Fruit fly (Drosophila melanogaster) whole organism, embryonic: Measurements from ENCODE around the gene iav.

Experiments
- Bteb2 ChIP-seq: fragments of 200-800 bp; sonication (Bioruptor generic); optimal IDR thresholded peaks from 2 replicates; lab custom pipeline; 2016; ENCODE audit warnings: missing biosample characterization, missing genetic modification characterization
- CG10267 ChIP-seq: fragments of 200-800 bp; sonication (Bioruptor generic); optimal IDR thresholded peaks from 2 replicates; lab custom pipeline; 2018; ENCODE audit warnings: missing biosample characterization, mild to moderate bottlenecking, missing genetic modification characterization, moderate library complexity
- CG10462 ChIP-seq: fragments of 200-800 bp; sonication (Bioruptor generic); optimal IDR thresholded peaks from 2 replicates; lab custom pipeline; 2016; ENCODE audit warnings: missing biosample characterization, missing genetic modification characterization
- CG10959 ChIP-seq: fragments of 200-800 bp; sonication (Bioruptor generic); IDR thresholded peaks from 2 replicates; pipeline ENCODE4 v1.3.6; 2022; ENCODE audit warnings: missing biosample characterization, missing genetic modification characterization
- CG11247 ChIP-seq: fragments of 200-800 bp; sonication (Bioruptor generic); IDR thresholded peaks from 2 replicates; pipeline ENCODE4 v1.3.6; 2022; ENCODE audit warnings: missing biosample characterization, missing genetic modification characterization
- CG11695 ChIP-seq: fragments of 200-800 bp; sonication (Bioruptor generic); IDR thresholded peaks from 3 replicates; pipeline ENCODE4 v1.3.6; 2022; ENCODE audit warnings: missing biosample characterization, missing genetic modification characterization
- CG12236 ChIP-seq: fragments of 200-800 bp; sonication (Bioruptor generic); optimal IDR thresholded peaks from 2 replicates; lab custom pipeline; 2016; ENCODE audit warnings: missing biosample characterization, missing genetic modification characterization
- CG13424 ChIP-seq: fragments of 200-800 bp; sonication (Bioruptor generic); optimal IDR thresholded peaks from 2 replicates; lab custom pipeline; 2019; ENCODE audit warnings: missing biosample characterization, mild to moderate bottlenecking, missing genetic modification characterization, moderate library complexity
- CG17328 ChIP-seq: fragments of 200-800 bp; sonication (Bioruptor generic); IDR thresholded peaks from 2 replicates; pipeline ENCODE4 v1.3.6; 2022; ENCODE audit warnings: missing biosample characterization, missing genetic modification characterization
- CG17612 ChIP-seq: fragments of 200-800 bp; sonication (Bioruptor generic); IDR thresholded peaks from 2 replicates; pipeline ENCODE4 v1.3.6; 2022; ENCODE audit warnings: missing biosample characterization, missing genetic modification characterization
- CG17912 ChIP-seq: fragments of 200-800 bp; sonication (Bioruptor generic); optimal IDR thresholded peaks from 2 replicates; lab custom pipeline; 2018; ENCODE audit warnings: missing biosample characterization, mild to moderate bottlenecking, missing genetic modification characterization
- CG18619 ChIP-seq: fragments of 200-800 bp; sonication (Bioruptor generic); optimal IDR thresholded peaks from 3 replicates; lab custom pipeline; 2017; ENCODE audit warnings: missing biosample characterization, mild to moderate bottlenecking, missing genetic modification characterization
- CG18764 ChIP-seq: fragments of 200-800 bp; sonication (Bioruptor generic); optimal IDR thresholded peaks from 3 replicates; lab custom pipeline; 2016; ENCODE audit warnings: missing biosample characterization, missing genetic modification characterization
- CG30403 ChIP-seq: fragments of 200-800 bp; sonication (Bioruptor generic); optimal IDR thresholded peaks from 3 replicates; lab custom pipeline; 2016; ENCODE audit warnings: missing biosample characterization, missing genetic modification characterization
- CG3065 ChIP-seq: fragments of 200-800 bp; sonication (Bioruptor generic); optimal IDR thresholded peaks from 2 replicates; lab custom pipeline; 2016; ENCODE audit warnings: missing biosample characterization, missing genetic modification characterization
- CG34376 ChIP-seq: fragments of 200-800 bp; sonication (Bioruptor generic); optimal IDR thresholded peaks from 2 replicates; lab custom pipeline; 2018; ENCODE audit warnings: missing biosample characterization, mild to moderate bottlenecking, missing genetic modification characterization
- CG3726 ChIP-seq: fragments of 200-800 bp; sonication (Bioruptor generic); IDR thresholded peaks from 3 replicates; pipeline ENCODE4, ENCODE4 v1.3.6; 2022; ENCODE audit warnings: missing biosample characterization, missing genetic modification characterization
- CG3847 ChIP-seq: fragments of 200-800 bp; sonication (Bioruptor generic); IDR thresholded peaks from 2 replicates; pipeline ENCODE4 v1.3.6; 2022; ENCODE audit warnings: missing biosample characterization, missing genetic modification characterization
- CG6813 ChIP-seq: fragments of 200-800 bp; sonication (Bioruptor generic); optimal IDR thresholded peaks from 2 replicates; lab custom pipeline; 2017; ENCODE audit warnings: missing biosample characterization, missing genetic modification characterization, mild to moderate bottlenecking, moderate library complexity, missing genetic modification reagents
- CG7928 ChIP-seq: fragments of 200-800 bp; sonication (Bioruptor generic); optimal IDR thresholded peaks from 2 replicates; lab custom pipeline; 2017; ENCODE audit warnings: missing biosample characterization, mild to moderate bottlenecking, missing genetic modification characterization
- CG8478 ChIP-seq: fragments of >200 bp; optimal IDR thresholded peaks from 2 replicates; lab custom pipeline; 2018
- CG9437 ChIP-seq: fragments of 200-800 bp; sonication (Bioruptor generic); optimal IDR thresholded peaks from 2 replicates; lab custom pipeline; 2018; ENCODE audit warnings: missing biosample characterization, mild to moderate bottlenecking, missing genetic modification characterization
- CG9609 ChIP-seq: fragments of 200-800 bp; sonication (Bioruptor generic); optimal IDR thresholded peaks from 3 replicates; lab custom pipeline; 2016; ENCODE audit warnings: missing biosample characterization, missing genetic modification characterization
- CG9876 ChIP-seq: fragments of 200-800 bp; sonication (Bioruptor generic); optimal IDR thresholded peaks from 2 replicates; lab custom pipeline; 2016; ENCODE audit warnings: missing biosample characterization, missing genetic modification characterization
- Drgx ChIP-seq: fragments of 200-800 bp; sonication (Bioruptor generic); IDR thresholded peaks from 2 replicates; pipeline ENCODE4 v1.3.6; 2022; ENCODE audit warnings: missing biosample characterization, missing genetic modification characterization
- HLH4C ChIP-seq: fragments of 200-800 bp; sonication (Bioruptor generic); IDR thresholded peaks from 3 replicates; pipeline ENCODE4 v1.3.6; 2022; ENCODE audit warnings: missing biosample characterization, missing genetic modification characterization; ENCODE audit not compliant: partially characterized antibody
- HmgZ ChIP-seq: fragments of 200-800 bp; sonication (Bioruptor generic); optimal IDR thresholded peaks from 2 replicates; lab custom pipeline; 2018; ENCODE audit warnings: missing biosample characterization, mild to moderate bottlenecking, missing genetic modification characterization
- MESR4 ChIP-seq: fragments of 200-800 bp; sonication (Bioruptor generic); optimal IDR thresholded peaks from 2 replicates; lab custom pipeline; 2018; ENCODE audit warnings: missing biosample characterization, mild to moderate bottlenecking, missing genetic modification characterization, moderate library complexity
- Neu2 ChIP-seq: fragments of 200-800 bp; sonication (Bioruptor generic); optimal IDR thresholded peaks from 3 replicates; lab custom pipeline; 2016; ENCODE audit warnings: missing biosample characterization, missing genetic modification characterization, borderline replicate concordance
- NfI ChIP-seq: fragments of 200-800 bp; sonication (Bioruptor generic); optimal IDR thresholded peaks from 3 replicates; lab custom pipeline; 2018; ENCODE audit warnings: missing biosample characterization, mild to moderate bottlenecking, missing genetic modification characterization, moderate library complexity
- Six4 ChIP-seq: fragments of 200-800 bp; sonication (Bioruptor generic); optimal IDR thresholded peaks from 2 replicates; lab custom pipeline; 2016; ENCODE audit warnings: missing biosample characterization, missing genetic modification characterization
- Stat92E ChIP-seq, 3 experiments: fragments of >200 bp in 2 of 3; fragments of 200-800 bp in 1 of 3; sonication (Bioruptor generic) in 1 of 3; optimal IDR thresholded peaks; 2 replicates each; lab custom pipeline; 2017 to 2019; ENCODE audit warnings: missing biosample characterization in 3 of 3, missing genetic modification characterization in 3 of 3, mild to moderate bottlenecking in 1 of 3, moderate library complexity in 1 of 3
- al ChIP-seq: fragments of 200-800 bp; sonication (Bioruptor generic); IDR thresholded peaks from 2 replicates; pipeline ENCODE4 v1.3.6; 2022; ENCODE audit warnings: missing biosample characterization, missing genetic modification characterization
- aop ChIP-seq: fragments of 200-800 bp; sonication (Bioruptor generic); IDR thresholded peaks from 2 replicates; pipeline ENCODE4 v1.3.6; 2022; ENCODE audit warnings: missing biosample characterization, missing genetic modification characterization
- ewg ChIP-seq: fragments of 200-800 bp; sonication (Bioruptor generic); optimal IDR thresholded peaks from 3 replicates; lab custom pipeline; 2017; ENCODE audit warnings: mild to moderate bottlenecking, missing biosample characterization, missing genetic modification reagents, missing genetic modification characterization
- exex ChIP-seq: fragments of 200-800 bp; sonication (Bioruptor generic); optimal IDR thresholded peaks from 4 replicates; lab custom pipeline; 2018; ENCODE audit warnings: missing biosample characterization, mild to moderate bottlenecking, missing genetic modification characterization, moderate library complexity
- eyg ChIP-seq: fragments of 200-800 bp; sonication (Bioruptor generic); optimal IDR thresholded peaks from 3 replicates; lab custom pipeline; 2016; ENCODE audit warnings: missing biosample characterization, missing genetic modification characterization
- fd96Cb ChIP-seq: fragments of 200-800 bp; sonication (Bioruptor generic); optimal IDR thresholded peaks from 2 replicates; lab custom pipeline; 2018; ENCODE audit warnings: missing biosample characterization, mild to moderate bottlenecking, missing genetic modification characterization, moderate library complexity
- gcm2 ChIP-seq: fragments of 200-800 bp; sonication (Bioruptor generic); optimal IDR thresholded peaks from 2 replicates; lab custom pipeline; 2016; ENCODE audit warnings: missing biosample characterization, missing genetic modification characterization
- her ChIP-seq: fragments of 200-800 bp; sonication (Bioruptor generic); optimal IDR thresholded peaks from 2 replicates; lab custom pipeline; 2016; ENCODE audit warnings: missing biosample characterization, missing genetic modification characterization
- lmd ChIP-seq: fragments of 200-800 bp; sonication (Bioruptor generic); IDR thresholded peaks from 2 replicates; pipeline ENCODE4 v1.3.6; 2022; ENCODE audit warnings: missing biosample characterization, missing genetic modification characterization
- lov ChIP-seq, 2 experiments: fragments of 200-800 bp in 1 of 2; fragments of >200 bp in 1 of 2; sonication (Bioruptor generic) in 1 of 2; IDR thresholded peaks in 1 of 2; optimal IDR thresholded peaks in 1 of 2; 2 replicates in 1 of 2; 3 replicates in 1 of 2; pipeline versions ENCODE4 v1.3.6 to Lab custom; 2017 to 2022; ENCODE audit warnings: missing biosample characterization in 1 of 2, missing genetic modification characterization in 1 of 2
- nerfin-1 ChIP-seq: fragments of 200-800 bp; sonication (Bioruptor generic); optimal IDR thresholded peaks from 3 replicates; lab custom pipeline; 2019; ENCODE audit warnings: missing biosample characterization, mild to moderate bottlenecking, missing genetic modification characterization, moderate library complexity
- shn ChIP-seq: fragments of 200-800 bp; sonication (Bioruptor generic); optimal IDR thresholded peaks from 3 replicates; lab custom pipeline; 2016; ENCODE audit warnings: missing biosample characterization, missing genetic modification characterization
- sob ChIP-seq: fragments of 200-800 bp; sonication (Bioruptor generic); IDR thresholded peaks from 2 replicates; pipeline ENCODE4 v1.3.6; 2022; ENCODE audit warnings: missing biosample characterization, missing genetic modification characterization
- tio ChIP-seq: fragments of 200-800 bp; sonication (Bioruptor generic); optimal IDR thresholded peaks from 2 replicates; lab custom pipeline; 2017; ENCODE audit warnings: missing biosample characterization, missing genetic modification characterization, inconsistent platforms
- twi ChIP-seq: fragments of 200-800 bp; optimal IDR thresholded peaks from 2 replicates; lab custom pipeline; 2019; ENCODE audit warnings: missing biosample characterization, mild to moderate bottlenecking, missing genetic modification characterization, moderate library complexity
- z ChIP-seq: fragments of 200-800 bp; sonication (Bioruptor generic); IDR thresholded peaks from 3 replicates; pipeline ENCODE4 v1.3.6; 2022; ENCODE audit warnings: missing biosample characterization, missing genetic modification characterization
- zen2 ChIP-seq: fragments of 200-800 bp; sonication (Bioruptor generic); IDR thresholded peaks from 3 replicates; pipeline ENCODE4 v1.3.6; 2022; ENCODE audit warnings: missing biosample characterization, missing genetic modification characterization; ENCODE audit not compliant: partially characterized antibody

The iav gene

DNA sequence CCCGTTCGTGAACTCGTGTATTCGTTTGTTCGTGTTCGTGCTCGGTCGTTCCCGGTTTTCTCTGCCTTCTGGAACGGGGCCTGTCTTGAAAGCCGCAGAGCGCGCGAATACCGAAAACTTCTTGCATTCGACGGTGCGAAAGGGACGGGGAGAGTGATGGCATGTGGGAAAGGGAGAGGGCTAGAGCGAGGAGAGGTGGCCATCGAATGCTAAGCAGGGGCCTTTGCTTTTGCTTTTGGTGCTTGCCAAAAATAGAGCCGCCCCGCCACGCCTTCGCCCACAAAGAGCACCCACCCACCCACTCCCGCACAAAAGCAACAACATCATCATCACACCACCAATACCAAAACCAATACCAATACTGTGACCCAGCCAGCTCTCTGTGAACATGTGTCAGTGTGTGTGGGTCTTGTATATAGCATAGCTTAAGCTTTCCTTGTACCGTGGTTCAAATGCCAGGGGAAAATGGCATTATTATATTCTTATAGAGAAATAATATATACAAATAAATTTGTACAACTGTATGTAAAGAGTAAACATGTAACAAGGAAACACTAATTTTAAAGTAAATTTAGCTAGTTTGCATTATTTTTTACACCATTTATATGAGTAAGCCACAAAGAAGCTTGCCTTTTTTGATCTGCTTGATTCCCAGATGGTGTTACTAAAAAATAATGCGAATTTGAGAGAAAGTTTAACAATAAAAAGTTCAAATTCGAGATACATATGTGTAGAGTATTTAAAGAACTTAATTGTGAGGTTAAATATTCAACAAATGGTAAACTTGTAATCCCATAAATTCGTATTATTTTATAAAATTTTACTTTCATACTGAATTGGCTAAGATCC is 53.6 kb downstream of the iav start, which contains the start of gene CG14434 (continued):
- TF ChIP-seq CG9437 (GFP tag; lab: Kevin White, UChicago) (peak; percentile 92), CG17328 (GFP tag; lab: Robert Waterston, UW) (peak; percentile 49), CG18764 (GFP tag; lab: Kevin White, UChicago) (peak; percentile 61), CG10267 (tag; lab: Kevin White, UChicago) (peak; percentile 78), nerfin-1 (tag; lab: Kevin White, UChicago) (peak; percentile 88), CG17912 (GFP tag; lab: Kevin White, UChicago) (no peak), exex (tag; lab: Kevin White, UChicago) (peak; percentile 28), CG3726 (GFP tag; lab: Robert Waterston, UW) (peak; percentile 34; the same call in 1 of the 3 replicates), z (GFP tag; lab: Robert Waterston, UW) (no peak), sob (GFP tag; lab: Robert Waterston, UW) (no peak; the same call in 1 of the 2 replicates), CG3847 (peak; percentile 52; the same call in 1 of the 2 replicates), CG10462 (GFP tag; lab: Kevin White, UChicago) (peak; percentile 70), eyg (no peak), lmd (GFP tag; lab: Robert Waterston, UW) (peak; percentile 60), aop (no peak), CG11695 (GFP tag; lab: Robert Waterston, UW) (peak; percentile 72; the same call in 2 of the 3 replicates), CG9876 (GFP tag; lab: Kevin White, UChicago) (no peak), CG17612 (GFP tag; lab: Robert Waterston, UW) (no peak), her (GFP tag; lab: Kevin White, UChicago) (no peak), CG34376 (GFP tag; lab: Kevin White, UChicago) (no peak), Six4 (GFP tag; lab: Kevin White, UChicago) (peak; percentile 77), Neu2 (no peak), HLH4C (GFP tag; lab: Robert Waterston, UW) (no peak), MESR4 (GFP tag; lab: Kevin White, UChicago) (no peak), CG10959 (GFP tag; lab: Robert Waterston, UW) (no peak), gcm2 (GFP tag; lab: Kevin White, UChicago) (no peak), CG30403 (peak; percentile 90), ewg (peak; percentile 61), Stat92E (GFP tag; optimal IDR thresholded peaks at IDR 0.05; lab: Kevin White, UChicago) (no peak), CG12236 (GFP tag; lab: Kevin White, UChicago) (peak; percentile 34), twi (tag; lab: Kevin White, UChicago) (peak; percentile 71), lov (optimal IDR thresholded peaks at IDR 0.05; lab: Kevin White, UChicago) (no peak), lov (GFP tag; IDR thresholded peaks at IDR 0.05; lab: Robert Waterston, UW) (no peak), Bteb2 (peak; percentile 45), Drgx (GFP tag; lab: Robert Waterston, UW) (no peak), CG7928 (GFP tag; lab: Kevin White, UChicago) (peak; percentile 45), CG3065 (GFP tag; lab: Kevin White, UChicago) (peak; percentile 17), zen2 (no peak), tio (GFP tag; lab: Kevin White, UChicago) (peak; percentile 91), CG18619 (peak; percentile 90), CG6813 (GFP tag; lab: Kevin White, UChicago) (peak; percentile 78), CG13424 (tag; lab: Kevin White, UChicago) (peak; percentile 84), CG8478 (no peak), CG11247 (GFP tag; lab: Robert Waterston, UW) (no peak), HmgZ (no peak), NfI (GFP tag; lab: Kevin White, UChicago) (peak; percentile 68), al (GFP tag; lab: Robert Waterston, UW) (0 out of 2 replicates have a peak, but pooled peaks have one; percentile 24), shn (GFP tag; lab: Kevin White, UChicago) (peak; percentile 41), fd96Cb (tag; lab: Kevin White, UChicago) (peak; percentile 86), CG9609 (GFP tag; lab: Kevin White, UChicago) (peak; percentile 23)
